Fruit fly (Drosophila melanogaster) whole organism: ENCODE results near the gene sowi.

ENCODE experiments used
- psq ChIP-seq: fragments of >200 bp; optimal IDR thresholded peaks from 2 replicates; lab custom pipeline; 2017

sowi gene

DNA sequence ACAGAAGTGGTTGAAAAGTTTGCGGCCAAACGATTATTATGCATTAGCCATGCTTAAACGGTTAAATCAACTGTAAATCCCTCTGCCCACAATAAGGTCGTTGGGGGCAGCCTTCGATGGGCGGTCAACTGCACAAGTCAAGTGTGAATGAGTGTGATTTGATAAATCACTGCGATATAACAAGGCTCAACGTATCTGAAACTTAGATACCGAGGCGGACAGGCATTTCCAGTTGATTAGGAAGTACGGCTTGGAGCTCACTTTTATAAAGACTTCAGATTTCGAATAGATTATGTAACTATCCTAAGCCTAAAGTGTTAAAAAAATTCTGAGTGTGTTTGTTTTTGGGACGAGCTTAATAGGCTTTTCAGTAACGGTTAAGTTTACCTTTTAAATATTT lies 47.2 kb downstream of the sowi start, which contains the start of gene CG2336:
Gene CG2336, plus strand, starts transcription at position 301 of the 400 bp plus-strand sequence.
- no peak for TF ChIP-seq psq (lab: Kevin White, UChicago)
